Fruit fly (Drosophila melanogaster): ENCODE data around the gene p38c.

Gene p38c

DNA sequence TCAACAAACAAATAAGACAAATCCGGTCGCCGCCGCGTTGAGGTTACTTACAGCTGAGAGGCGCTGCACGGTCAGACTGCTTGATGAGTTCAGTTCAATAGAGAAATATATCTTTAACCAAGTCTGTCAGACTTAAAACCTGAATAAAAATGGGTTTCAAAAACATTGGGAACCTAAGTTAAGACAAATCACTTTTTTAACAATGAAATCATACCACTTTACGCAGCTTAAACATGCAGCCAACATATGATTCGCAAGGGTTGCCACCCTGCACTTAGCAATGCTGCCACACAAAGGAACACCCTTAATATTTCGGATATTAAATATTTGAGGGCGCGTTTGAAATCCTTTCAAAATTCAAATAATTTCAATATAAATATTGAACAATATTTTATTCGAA, 38.6 kb upstream of the p38c start, which contains the start of gene CG5515 (continued):
- no peak for TF ChIP-seq scrt (GFP tag; optimal IDR thresholded peaks at IDR 0.05)
- peak; percentile 86 for TF ChIP-seq E2f2 (GFP tag; IDR thresholded peaks at IDR 0.05)
- TF ChIP-seq Myb (GFP tag; optimal IDR thresholded peaks at IDR 0.05): peak; percentile 62
- peak; percentile 49 for TF ChIP-seq NC2α (GFP tag; optimal IDR thresholded peaks at IDR 0.05)
- peak; percentile 28 for TF ChIP-seq CG12299 (tag; optimal IDR thresholded peaks at IDR 0.05)
- TF ChIP-seq kay (GFP tag; optimal IDR thresholded peaks at IDR 0.05): peak; percentile 3
- peak; percentile 85 for TF ChIP-seq CG12391 (tag; optimal IDR thresholded peaks at IDR 0.05)
- TF ChIP-seq Eip74EF (GFP tag; optimal IDR thresholded peaks at IDR 0.05): no peak
- TF ChIP-seq Nf-YB (GFP tag; optimal IDR thresholded peaks at IDR 0.05): no peak
- peak; percentile 77 for TF ChIP-seq onecut (GFP tag; IDR thresholded peaks at IDR 0.05)
- TF ChIP-seq ATbp (GFP tag; optimal IDR thresholded peaks at IDR 0.05): no peak
- no peak for TF ChIP-seq Awh (GFP tag; IDR thresholded peaks at IDR 0.05)
- TF ChIP-seq Scr (GFP tag; IDR thresholded peaks at IDR 0.05; ENCODE audit: partially characterized antibody): peak; percentile 61
- TF ChIP-seq CG6654 (GFP tag; optimal IDR thresholded peaks at IDR 0.05): no peak
- TF ChIP-seq CG16863 (GFP tag; optimal IDR thresholded peaks at IDR 0.05): peak; percentile 71
- peak; percentile 76 for TF ChIP-seq Mes4 (GFP tag; optimal IDR thresholded peaks at IDR 0.05)
- TF ChIP-seq Ada2b (GFP tag; IDR thresholded peaks at IDR 0.05): peak; percentile 66
- TF ChIP-seq CG43689 (GFP tag; IDR thresholded peaks at IDR 0.05): no peak
- TF ChIP-seq CG6813 (GFP tag; optimal IDR thresholded peaks at IDR 0.05): no peak
- peak; percentile 30 for TF ChIP-seq Lhr (GFP tag; optimal IDR thresholded peaks at IDR 0.05)
- peak; percentile 57 for TF ChIP-seq hkb (optimal IDR thresholded peaks at IDR 0.05)
- peak; percentile 66 for TF ChIP-seq hkb (GFP tag; IDR thresholded peaks at IDR 0.05)
- no peak for TF ChIP-seq br (optimal IDR thresholded peaks at IDR 0.05)
- peak; percentile 92 for TF ChIP-seq sob (GFP tag; IDR thresholded peaks at IDR 0.05)
- TF ChIP-seq ap (GFP tag; IDR thresholded peaks at IDR 0.05): peak; percentile 50
- no peak for TF ChIP-seq Sry-β (GFP tag; optimal IDR thresholded peaks at IDR 0.05)
- peak; percentile 49 for TF ChIP-seq pum (GFP tag; optimal IDR thresholded peaks at IDR 0.05)
- no peak for TF ChIP-seq gcm (GFP tag; optimal IDR thresholded peaks at IDR 0.05)
- TF ChIP-seq Ravus (GFP tag; IDR thresholded peaks at IDR 0.05): peak; percentile 4; the same call in 1 of the 2 replicates
- peak; percentile 20 for TF ChIP-seq Spps (tag; optimal IDR thresholded peaks at IDR 0.05)
- TF ChIP-seq CG6254 (GFP tag; optimal IDR thresholded peaks at IDR 0.05): no peak
- peak; percentile 89 for TF ChIP-seq pho (GFP tag; optimal IDR thresholded peaks at IDR 0.05)
- no peak for TF ChIP-seq CG4328 (GFP tag; optimal IDR thresholded peaks at IDR 0.05)
- peak; percentile 81 for TF ChIP-seq wdn (GFP tag; IDR thresholded peaks at IDR 0.05)
- peak; percentile 95 for TF ChIP-seq CG13424 (tag; optimal IDR thresholded peaks at IDR 0.05)
- TF ChIP-seq zf30C (GFP tag; optimal IDR thresholded peaks at IDR 0.05): no peak
- TF ChIP-seq ems (GFP tag; optimal IDR thresholded peaks at IDR 0.05): peak; percentile 66
- peak; percentile 79 for TF ChIP-seq zen (tag; optimal IDR thresholded peaks at IDR 0.05)
- no peak for TF ChIP-seq crc (GFP tag; optimal IDR thresholded peaks at IDR 0.05)
- TF ChIP-seq CG12659 (GFP tag; optimal IDR thresholded peaks at IDR 0.05): peak; percentile 81
- peak; percentile 82 for TF ChIP-seq CG2889 (GFP tag; IDR thresholded peaks at IDR 0.05)
- TF ChIP-seq dysf (GFP tag; IDR thresholded peaks at IDR 0.05): peak; percentile 92
- no peak for TF ChIP-seq CG16779 (GFP tag; IDR thresholded peaks at IDR 0.05)
- peak; percentile 84 for TF ChIP-seq Bteb2 (GFP tag; optimal IDR thresholded peaks at IDR 0.05)
- peak; percentile 48 for TF ChIP-seq eyg (GFP tag; optimal IDR thresholded peaks at IDR 0.05)
- no peak for TF ChIP-seq z (GFP tag; IDR thresholded peaks at IDR 0.05)
- no peak for TF ChIP-seq toy (GFP tag; IDR thresholded peaks at IDR 0.05)
- peak; percentile 80 for TF ChIP-seq CG6272 (GFP tag; IDR thresholded peaks at IDR 0.05)
- TF ChIP-seq CG3281 (GFP tag; optimal IDR thresholded peaks at IDR 0.05): peak; percentile 60
- peak; percentile 40; the same call in 1 of the 2 replicates for TF ChIP-seq ranshi (GFP tag; IDR thresholded peaks at IDR 0.05)
- peak; percentile 58 for TF ChIP-seq Nf-YC (tag; optimal IDR thresholded peaks at IDR 0.05)
- TF ChIP-seq pros (GFP tag; optimal IDR thresholded peaks at IDR 0.05): no peak

Measured in whole organism, embryonic.